Worm (Caenorhabditis elegans) whole organism, L2 larva: Measurements from ENCODE around the gene Y69H2.1.

Experiments
- C34F6.9 ChIP-seq: fragments of 150-350 bp; optimal IDR thresholded peaks from 2 replicates; lab custom pipeline; 2014; ENCODE audit warnings: missing biosample characterization, missing genetic modification characterization
- F13H6.1 ChIP-seq: sonication (generic microtip); optimal IDR thresholded peaks from 2 replicates; lab custom pipeline; 2016; ENCODE audit warnings: missing genetic modification characterization, missing compliant biosample characterization
- R02D3.7 ChIP-seq: fragments of 150-350 bp; optimal IDR thresholded peaks from 2 replicates; lab custom pipeline; 2014; ENCODE audit warnings: missing biosample characterization, missing genetic modification characterization
- Y55F3AM.14 ChIP-seq: fragments of 200-800 bp; sonication (Bioruptor generic); optimal IDR thresholded peaks from 2 replicates; lab custom pipeline; 2018; ENCODE audit warnings: mild to moderate bottlenecking, missing genetic modification characterization, missing compliant biosample characterization
- aly-2 ChIP-seq: fragments of 150-350 bp; optimal IDR thresholded peaks from 2 replicates; lab custom pipeline; 2014; ENCODE audit warnings: missing biosample characterization, missing genetic modification characterization
- ama-1 ChIP-seq: fragments of 150-350 bp; optimal IDR thresholded peaks from 2 replicates; lab custom pipeline; 2018; ENCODE audit warnings: inconsistent platforms
- ceh-16 ChIP-seq: fragments of 150-350 bp; optimal IDR thresholded peaks from 2 replicates; lab custom pipeline; 2014; ENCODE audit warnings: missing biosample characterization, missing genetic modification characterization
- ceh-82 ChIP-seq: fragments of 150-350 bp; optimal IDR thresholded peaks from 2 replicates; lab custom pipeline; 2014; ENCODE audit warnings: missing biosample characterization, missing genetic modification characterization
- crh-2 ChIP-seq: sonication (generic microtip); optimal IDR thresholded peaks from 2 replicates; lab custom pipeline; 2017; ENCODE audit warnings: missing biosample characterization, missing genetic modification characterization
- elt-3 ChIP-seq: sonication (generic microtip); optimal IDR thresholded peaks from 2 replicates; lab custom pipeline; 2017; ENCODE audit warnings: missing biosample characterization, missing genetic modification characterization
- fos-1 ChIP-seq: fragments of 150-350 bp; optimal IDR thresholded peaks from 2 replicates; lab custom pipeline; 2014; ENCODE audit warnings: missing biosample characterization, missing genetic modification characterization
- gmeb-1 ChIP-seq: fragments of 150-350 bp; optimal IDR thresholded peaks from 2 replicates; lab custom pipeline; 2014; ENCODE audit warnings: missing biosample characterization, missing genetic modification characterization
- lin-13 ChIP-seq: fragments of 150-350 bp; optimal IDR thresholded peaks from 2 replicates; lab custom pipeline; 2014; ENCODE audit warnings: missing biosample characterization, missing genetic modification reagents, missing genetic modification characterization
- lsy-2 ChIP-seq, 2 experiments: fragments of 150-350 bp in 1 of 2; sonication (generic microtip) in 1 of 2; optimal IDR thresholded peaks; 2 replicates each; lab custom pipeline; 2014 to 2017; ENCODE audit warnings: missing biosample characterization in 2 of 2, missing genetic modification characterization in 2 of 2
- mab-5 ChIP-seq: fragments of 150-350 bp; optimal IDR thresholded peaks from 2 replicates; lab custom pipeline; 2014; ENCODE audit warnings: missing biosample characterization, missing genetic modification characterization
- mbf-1 ChIP-seq: sonication (generic microtip); optimal IDR thresholded peaks from 2 replicates; lab custom pipeline; 2017; ENCODE audit warnings: missing biosample characterization, missing genetic modification characterization
- nhr-10 ChIP-seq: sonication (generic microtip); optimal IDR thresholded peaks from 2 replicates; lab custom pipeline; 2017; ENCODE audit warnings: missing biosample characterization, missing genetic modification characterization
- nhr-11 ChIP-seq: fragments of 150-350 bp; optimal IDR thresholded peaks from 2 replicates; lab custom pipeline; 2014; ENCODE audit warnings: missing biosample characterization, missing genetic modification characterization
- nhr-12 ChIP-seq: fragments of 150-350 bp; optimal IDR thresholded peaks from 2 replicates; lab custom pipeline; 2014; ENCODE audit warnings: missing biosample characterization, missing genetic modification characterization
- nhr-129 ChIP-seq: fragments of 150-350 bp; optimal IDR thresholded peaks from 2 replicates; lab custom pipeline; 2014; ENCODE audit warnings: missing biosample characterization, missing genetic modification characterization
- nhr-21 ChIP-seq: fragments of 150-350 bp; optimal IDR thresholded peaks from 2 replicates; lab custom pipeline; 2014; ENCODE audit warnings: missing biosample characterization, missing genetic modification characterization
- nhr-237 ChIP-seq: fragments of 150-350 bp; optimal IDR thresholded peaks from 2 replicates; lab custom pipeline; 2014; ENCODE audit warnings: missing biosample characterization, missing genetic modification characterization
- nhr-25 ChIP-seq: fragments of 150-350 bp; sonication (generic microtip); optimal IDR thresholded peaks from 3 replicates; lab custom pipeline; 2014; ENCODE audit warnings: missing biosample characterization, missing genetic modification characterization
- nhr-77 ChIP-seq: fragments of 150-350 bp; optimal IDR thresholded peaks from 2 replicates; lab custom pipeline; 2014; ENCODE audit warnings: missing biosample characterization, missing genetic modification characterization
- peb-1 ChIP-seq: fragments of 150-350 bp; optimal IDR thresholded peaks from 2 replicates; lab custom pipeline; 2014; ENCODE audit warnings: missing biosample characterization, missing genetic modification characterization
- skn-1 ChIP-seq: sonication (generic microtip); optimal IDR thresholded peaks from 2 replicates; lab custom pipeline; 2017; ENCODE audit warnings: missing biosample characterization, missing genetic modification characterization
- sma-3 ChIP-seq: sonication (generic microtip); optimal IDR thresholded peaks from 2 replicates; lab custom pipeline; 2016; ENCODE audit warnings: missing genetic modification reagents, missing genetic modification characterization, missing compliant biosample characterization
- sma-9 ChIP-seq, 2 experiments: fragments of 150-350 bp in 1 of 2; sonication (generic microtip) in 1 of 2; optimal IDR thresholded peaks; 2 replicates each; lab custom pipeline; 2014 to 2016; ENCODE audit warnings: missing genetic modification characterization in 2 of 2, mild to moderate bottlenecking in 1 of 2, missing biosample characterization in 1 of 2, missing compliant biosample characterization in 1 of 2, missing genetic modification reagents in 1 of 2, moderate library complexity in 1 of 2
- snpc-4 ChIP-seq: fragments of 150-350 bp; optimal IDR thresholded peaks from 2 replicates; lab custom pipeline; 2014; ENCODE audit warnings: missing biosample characterization, missing genetic modification characterization
- unc-39 ChIP-seq: fragments of 150-350 bp; optimal IDR thresholded peaks from 2 replicates; lab custom pipeline; 2014; ENCODE audit warnings: missing biosample characterization, missing genetic modification characterization
- unc-55 ChIP-seq: fragments of 150-350 bp; sonication (generic microtip); optimal IDR thresholded peaks from 3 replicates; lab custom pipeline; 2014; ENCODE audit warnings: missing biosample characterization, missing genetic modification reagents, missing genetic modification characterization
- ztf-1 ChIP-seq: fragments of 200-800 bp; sonication (Bioruptor generic); conservative IDR thresholded peaks from 2 replicates; pipeline ENCODE4 v1.3.6; 2022; ENCODE audit warnings: missing genetic modification characterization, missing compliant biosample characterization
- ztf-11 ChIP-seq: sonication (generic microtip); optimal IDR thresholded peaks from 2 replicates; lab custom pipeline; 2017; ENCODE audit warnings: missing biosample characterization, missing genetic modification characterization
- ztf-4 ChIP-seq: fragments of 150-350 bp; optimal IDR thresholded peaks from 2 replicates; lab custom pipeline; 2014; ENCODE audit warnings: missing biosample characterization, missing genetic modification characterization

Y69H2.1 gene

DNA sequence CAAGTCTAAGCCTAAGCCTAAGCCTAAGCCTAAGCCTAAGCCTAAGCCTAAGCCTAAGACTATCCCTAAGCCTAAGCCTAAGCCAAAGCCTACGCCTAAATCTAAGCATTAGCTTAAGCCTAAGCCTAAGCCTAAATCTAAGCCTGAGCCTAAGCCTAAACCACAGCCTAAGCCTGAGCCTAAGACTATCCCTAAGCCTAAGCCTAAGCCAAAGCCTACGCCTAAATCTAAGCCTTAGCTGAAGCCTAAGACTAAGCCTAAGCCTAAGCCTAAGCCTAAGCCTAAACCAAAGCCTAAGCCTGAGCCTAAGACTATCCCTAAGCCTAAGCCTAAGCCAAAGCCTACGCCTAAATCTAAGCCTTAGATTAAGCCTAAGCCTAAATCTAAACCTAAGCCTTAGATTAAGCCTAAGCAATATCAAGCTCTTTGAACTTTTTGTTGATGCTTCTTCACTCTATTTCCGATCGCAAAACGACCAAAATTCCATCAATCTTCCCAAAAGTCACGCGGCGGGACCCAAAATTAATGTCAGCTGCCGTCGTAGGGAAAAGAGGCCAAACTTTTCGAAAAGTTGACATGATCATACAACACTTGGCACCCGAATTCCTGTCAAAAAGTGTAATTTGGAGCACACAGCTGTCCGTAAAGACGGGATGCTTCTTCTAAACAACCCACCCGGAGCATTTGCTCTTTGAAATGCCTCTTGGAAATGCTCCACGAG is 40.8 kb downstream of the Y69H2.1 start:
- peak; percentile 39 for TF ChIP-seq mab-5 (tag; lab: Kevin White, UChicago)
- peak; percentile 77 for TF ChIP-seq nhr-129 (tag; lab: Kevin White, UChicago)
- TF ChIP-seq sma-3 (GFP tag; lab: Kevin White, UChicago): no peak
- TF ChIP-seq sma-9 (GFP tag; optimal IDR thresholded peaks at IDR 0.05; lab: Kevin White, UChicago): peak; percentile 65
- no peak for TF ChIP-seq sma-9 (tag; optimal IDR thresholded peaks at IDR 0.05; lab: Kevin White, UChicago)
- peak; percentile 68 for TF ChIP-seq F13H6.1 (tag; lab: Kevin White, UChicago)
- TF ChIP-seq skn-1 (tag; lab: Kevin White, UChicago): no peak
- no peak for TF ChIP-seq nhr-21 (tag; lab: Kevin White, UChicago)
- no peak for TF ChIP-seq R02D3.7 (tag; lab: Kevin White, UChicago)
- peak in 1 of 2 experiments; percentile 51 for TF ChIP-seq lsy-2 (tag; optimal IDR thresholded peaks at IDR 0.05; lab: Kevin White, UChicago)
- no peak for TF ChIP-seq gmeb-1
- no peak for TF ChIP-seq ceh-82 (tag; lab: Kevin White, UChicago)
- peak; percentile 30 for TF ChIP-seq C34F6.9 (tag; lab: Kevin White, UChicago)
- no peak for TF ChIP-seq ztf-4
- TF ChIP-seq, all 48 proteins: peak for 6

DNA sequence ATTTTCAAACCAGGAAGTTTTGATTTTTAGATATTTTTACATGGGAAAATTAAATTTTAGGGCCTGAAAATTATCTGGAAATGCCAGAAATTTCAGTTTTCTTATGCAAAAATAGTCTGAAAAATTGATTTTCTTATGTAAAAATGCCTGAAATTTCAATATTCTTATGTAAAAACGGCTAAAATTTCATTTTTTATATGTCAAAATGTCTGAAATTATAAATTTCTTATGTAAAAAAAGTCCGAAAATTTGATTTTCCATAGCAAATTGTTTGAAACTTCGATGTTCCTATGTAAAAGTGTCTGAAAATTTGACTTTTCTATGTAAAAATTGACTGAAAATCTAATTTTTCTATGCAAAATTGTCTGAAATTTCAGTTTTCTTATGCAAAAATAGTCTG is 42.7 kb downstream of the Y69H2.1 start, which contains the start of gene Y51A2D.13:
Gene Y51A2D.13 (minus strand): TSS at position 101 of the 400 bp plus-strand sequence.
- no peak for TF ChIP-seq fos-1 (tag; lab: Kevin White, UChicago)
- TF ChIP-seq sma-3 (GFP tag; lab: Kevin White, UChicago): no peak
- TF ChIP-seq, all 48 proteins: peak for 0

DNA sequence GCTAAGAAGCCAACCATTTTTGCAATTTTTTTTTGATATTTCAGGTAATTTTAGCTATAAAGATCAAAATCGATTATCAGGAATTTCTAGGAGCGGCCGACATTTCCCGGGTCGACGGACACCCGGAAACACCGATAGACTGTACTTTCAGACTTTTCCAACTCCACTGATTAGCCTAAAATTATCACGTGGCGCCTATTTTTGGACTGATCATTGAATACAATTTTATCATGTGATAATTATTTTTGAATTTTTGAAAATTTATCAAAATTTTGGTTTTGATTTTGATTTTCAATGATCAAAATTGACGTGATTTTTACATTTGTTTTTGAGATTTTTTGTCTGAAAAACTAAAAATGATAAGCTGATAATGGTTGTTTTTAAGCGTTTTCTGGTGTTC is 44.1 kb downstream of the Y69H2.1 start:
- TF ChIP-seq nhr-25 (tag; lab: Kevin White, UChicago): no peak
- TF ChIP-seq nhr-77 (tag; lab: Kevin White, UChicago): no peak
- no peak for TF ChIP-seq nhr-21 (tag; lab: Kevin White, UChicago)
- no peak for TF ChIP-seq ama-1
- TF ChIP-seq nhr-129 (tag; lab: Kevin White, UChicago): no peak
- no peak for TF ChIP-seq peb-1 (tag; lab: Kevin White, UChicago)
- TF ChIP-seq sma-3 (GFP tag; lab: Kevin White, UChicago): no peak
- TF ChIP-seq F13H6.1 (tag; lab: Kevin White, UChicago): no peak
- no peak for TF ChIP-seq nhr-12
- no peak for TF ChIP-seq nhr-237 (tag; lab: Kevin White, UChicago)
- no peak for TF ChIP-seq lin-13 (GFP tag; lab: Kevin White, UChicago)
- no peak for TF ChIP-seq ztf-11 (tag; lab: Kevin White, UChicago)
- no peak for TF ChIP-seq mbf-1 (tag; lab: Kevin White, UChicago)
- no peak for TF ChIP-seq unc-39 (tag; lab: Kevin White, UChicago)
- no peak for TF ChIP-seq aly-2 (tag; lab: Kevin White, UChicago)
- no peak for TF ChIP-seq fos-1 (tag; lab: Kevin White, UChicago)
- TF ChIP-seq, all 48 proteins: peak for 0

DNA sequence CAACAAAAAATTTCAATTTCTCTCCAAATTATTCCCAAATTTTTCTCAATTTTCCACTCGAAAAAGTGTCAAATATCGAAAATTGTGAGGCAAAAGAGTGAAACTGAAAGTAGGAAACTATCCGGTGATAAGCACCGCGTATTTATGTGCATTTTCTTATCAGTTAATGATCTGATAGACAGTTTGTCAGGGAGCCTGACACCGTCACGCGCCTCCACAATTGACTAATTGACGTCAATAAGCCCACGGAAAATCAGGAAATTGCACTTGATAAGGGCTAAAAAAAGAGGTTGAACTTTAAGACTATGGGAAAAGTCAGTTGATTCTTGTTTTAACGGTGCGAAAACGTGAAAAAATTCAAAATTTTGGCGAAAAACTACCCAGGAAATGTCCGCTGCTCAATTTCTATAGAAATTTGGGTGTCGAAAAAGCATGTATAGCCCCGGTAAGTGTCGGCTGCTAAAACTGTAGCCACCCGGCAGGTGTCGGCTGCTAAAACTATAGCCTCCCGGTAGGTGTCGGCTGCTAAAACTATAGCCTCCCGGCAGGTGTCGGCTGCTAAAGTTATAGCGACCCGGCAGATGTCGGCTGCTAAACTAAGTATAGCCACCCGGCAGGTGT is 44.8 kb downstream of the Y69H2.1 start:
- peak; percentile 6 for TF ChIP-seq nhr-21 (tag; lab: Kevin White, UChicago)
- TF ChIP-seq nhr-12: no peak
- no peak for TF ChIP-seq elt-3 (tag; lab: Kevin White, UChicago)
- no peak for TF ChIP-seq snpc-4
- TF ChIP-seq lin-13 (GFP tag; lab: Kevin White, UChicago): no peak
- TF ChIP-seq crh-2: peak; percentile 61
- TF ChIP-seq nhr-237 (tag; lab: Kevin White, UChicago): no peak
- TF ChIP-seq ama-1: no peak
- no peak for TF ChIP-seq nhr-77 (tag; lab: Kevin White, UChicago)
- peak; percentile 71 for TF ChIP-seq fos-1 (tag; lab: Kevin White, UChicago)
- TF ChIP-seq nhr-10 (tag; lab: Kevin White, UChicago): no peak
- peak; percentile 16 for TF ChIP-seq sma-3 (GFP tag; lab: Kevin White, UChicago)
- TF ChIP-seq sma-9 (GFP tag; optimal IDR thresholded peaks at IDR 0.05; lab: Kevin White, UChicago): peak; percentile 74
- no peak for TF ChIP-seq sma-9 (tag; optimal IDR thresholded peaks at IDR 0.05; lab: Kevin White, UChicago)
- peak; percentile 7 for TF ChIP-seq nhr-129 (tag; lab: Kevin White, UChicago)
- TF ChIP-seq unc-55 (GFP tag; lab: Kevin White, UChicago): no peak

DNA sequence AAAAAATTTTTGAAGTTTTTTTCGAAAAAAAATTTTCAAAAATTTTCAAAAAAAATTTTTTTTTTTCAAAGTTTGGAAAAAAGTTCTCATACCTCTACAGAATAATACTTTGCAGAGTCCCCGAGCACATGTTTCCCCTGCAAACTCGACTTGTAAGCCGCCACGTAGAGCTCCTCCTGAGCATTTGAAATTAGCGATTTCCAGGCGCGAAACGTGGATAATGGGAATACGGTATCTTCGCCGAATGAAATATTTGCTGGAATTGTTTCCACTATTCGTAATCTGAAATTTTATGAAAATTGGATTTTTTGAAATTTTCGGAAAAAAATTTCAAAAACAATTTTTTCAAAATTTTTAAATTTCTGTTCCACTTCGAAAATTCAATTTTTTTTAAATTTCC is 46.2 kb downstream of the Y69H2.1 start:
- TF ChIP-seq ztf-1 (GFP tag; lab: Robert Waterston, UW): no peak
- no peak for TF ChIP-seq ztf-11 (tag; lab: Kevin White, UChicago)
- TF ChIP-seq lsy-2 (tag; optimal IDR thresholded peaks at IDR 0.05; lab: Kevin White, UChicago): no peak
- no peak for TF ChIP-seq ceh-16 (tag; lab: Kevin White, UChicago)
- no peak for TF ChIP-seq sma-3 (GFP tag; lab: Kevin White, UChicago)
- no peak for TF ChIP-seq nhr-11 (tag; lab: Kevin White, UChicago)
- no peak for TF ChIP-seq elt-3 (tag; lab: Kevin White, UChicago)
- TF ChIP-seq gmeb-1: no peak
- TF ChIP-seq nhr-10 (tag; lab: Kevin White, UChicago): no peak
- no peak for TF ChIP-seq nhr-12
- no peak for TF ChIP-seq nhr-237 (tag; lab: Kevin White, UChicago)
- no peak for TF ChIP-seq Y55F3AM.14
- no peak for TF ChIP-seq R02D3.7 (tag; lab: Kevin White, UChicago)
- TF ChIP-seq nhr-129 (tag; lab: Kevin White, UChicago): no peak
- no peak for TF ChIP-seq fos-1 (tag; lab: Kevin White, UChicago)
